Fruit fly (Drosophila melanogaster) whole organism, embryonic: ENCODE data around the gene CalpB.

ENCODE experiments used
- Ada2b ChIP-seq: fragments of 200-800 bp; sonication (Bioruptor generic); IDR thresholded peaks from 2 replicates; pipeline ENCODE4 v1.3.6; 2022; ENCODE audit warnings: missing biosample characterization, missing genetic modification characterization
- Atf6 ChIP-seq: fragments of 200-800 bp; sonication (Bioruptor generic); IDR thresholded peaks from 2 replicates; pipeline ENCODE4 v1.3.6; 2022; ENCODE audit warnings: missing biosample characterization, missing genetic modification characterization
- CG1024 ChIP-seq: fragments of 200-800 bp; sonication (Bioruptor generic); IDR thresholded peaks from 2 replicates; pipeline ENCODE4 v1.3.6; 2022; ENCODE audit warnings: missing biosample characterization, missing genetic modification characterization
- CG10959 ChIP-seq: fragments of 200-800 bp; sonication (Bioruptor generic); IDR thresholded peaks from 2 replicates; pipeline ENCODE4 v1.3.6; 2022; ENCODE audit warnings: missing biosample characterization, missing genetic modification characterization
- CG12104 ChIP-seq: fragments of 200-800 bp; sonication (Bioruptor generic); optimal IDR thresholded peaks from 3 replicates; lab custom pipeline; 2016; ENCODE audit warnings: missing biosample characterization, missing genetic modification characterization
- CG13123 ChIP-seq: fragments of 200-800 bp; sonication (Bioruptor generic); optimal IDR thresholded peaks from 2 replicates; lab custom pipeline; 2016; ENCODE audit warnings: missing biosample characterization, missing genetic modification characterization
- CG14441 ChIP-seq: fragments of 200-800 bp; sonication (Bioruptor generic); IDR thresholded peaks from 2 replicates; pipeline ENCODE4 v1.3.6; 2022; ENCODE audit warnings: missing biosample characterization, missing genetic modification characterization
- CG1529 ChIP-seq: fragments of 200-800 bp; sonication (Bioruptor generic); optimal IDR thresholded peaks from 3 replicates; lab custom pipeline; 2018; ENCODE audit warnings: missing biosample characterization, missing genetic modification characterization
- CG1603 ChIP-seq: fragments of 200-800 bp; sonication (Bioruptor generic); optimal IDR thresholded peaks from 2 replicates; lab custom pipeline; 2019; ENCODE audit warnings: missing biosample characterization, mild to moderate bottlenecking, missing genetic modification characterization, moderate library complexity
- CG18599 ChIP-seq: fragments of 200-800 bp; sonication (Bioruptor generic); optimal IDR thresholded peaks from 3 replicates; lab custom pipeline; 2017; ENCODE audit warnings: missing biosample characterization, missing genetic modification characterization, mild to moderate bottlenecking, moderate library complexity, missing genetic modification reagents
- CG2116 ChIP-seq: fragments of 200-800 bp; sonication (Bioruptor generic); optimal IDR thresholded peaks from 3 replicates; lab custom pipeline; 2018; ENCODE audit warnings: missing biosample characterization, mild to moderate bottlenecking, missing genetic modification characterization
- CG2202 ChIP-seq: fragments of 200-800 bp; sonication (Bioruptor generic); optimal IDR thresholded peaks from 2 replicates; lab custom pipeline; 2018; ENCODE audit warnings: missing biosample characterization, mild to moderate bottlenecking, missing genetic modification characterization
- CG3163 ChIP-seq: fragments of 200-800 bp; sonication (Bioruptor generic); optimal IDR thresholded peaks from 3 replicates; lab custom pipeline; 2016; ENCODE audit warnings: missing biosample characterization, missing genetic modification characterization
- CG3726 ChIP-seq: fragments of 200-800 bp; sonication (Bioruptor generic); IDR thresholded peaks from 3 replicates; pipeline ENCODE4, ENCODE4 v1.3.6; 2022; ENCODE audit warnings: missing biosample characterization, missing genetic modification characterization
- CG3838 ChIP-seq: fragments of 200-800 bp; sonication (Bioruptor generic); optimal IDR thresholded peaks from 3 replicates; lab custom pipeline; 2016; ENCODE audit warnings: missing biosample characterization, missing genetic modification characterization
- CG6689 ChIP-seq: fragments of 200-800 bp; sonication (Bioruptor generic); IDR thresholded peaks from 2 replicates; pipeline ENCODE4 v1.3.6; 2022; ENCODE audit warnings: missing biosample characterization, missing genetic modification characterization
- CG7556 ChIP-seq: fragments of 200-800 bp; sonication (Bioruptor generic); optimal IDR thresholded peaks from 2 replicates; lab custom pipeline; 2017; ENCODE audit warnings: missing biosample characterization, mild to moderate bottlenecking, missing genetic modification characterization
- CG8478 ChIP-seq: fragments of >200 bp; optimal IDR thresholded peaks from 2 replicates; lab custom pipeline; 2018
- CG9215 ChIP-seq: fragments of 200-800 bp; sonication (Bioruptor generic); IDR thresholded peaks from 2 replicates; pipeline ENCODE4 v1.3.6; 2022; ENCODE audit warnings: missing biosample characterization, missing genetic modification characterization
- Camta ChIP-seq: fragments of 200-800 bp; sonication (Bioruptor generic); optimal IDR thresholded peaks from 2 replicates; lab custom pipeline; 2016; ENCODE audit warnings: missing biosample characterization, missing genetic modification characterization
- Deaf1 ChIP-seq: fragments of 200-800 bp; optimal IDR thresholded peaks from 3 replicates; lab custom pipeline; 2019; ENCODE audit warnings: missing biosample characterization, mild to moderate bottlenecking, missing genetic modification characterization, moderate library complexity
- Elba2 ChIP-seq: fragments of 200-800 bp; sonication (Bioruptor generic); optimal IDR thresholded peaks from 3 replicates; lab custom pipeline; 2016; ENCODE audit warnings: missing biosample characterization, missing genetic modification characterization
- HLH3B ChIP-seq: fragments of 200-800 bp; sonication (Bioruptor generic); IDR thresholded peaks from 2 replicates; pipeline ENCODE4 v1.3.6; 2022; ENCODE audit warnings: missing biosample characterization, missing genetic modification characterization
- Hand ChIP-seq: fragments of 200-800 bp; sonication (Bioruptor generic); optimal IDR thresholded peaks from 2 replicates; lab custom pipeline; 2017; ENCODE audit warnings: mild to moderate bottlenecking, missing biosample characterization, missing genetic modification reagents, missing genetic modification characterization
- HmgZ ChIP-seq: fragments of 200-800 bp; sonication (Bioruptor generic); optimal IDR thresholded peaks from 2 replicates; lab custom pipeline; 2018; ENCODE audit warnings: missing biosample characterization, mild to moderate bottlenecking, missing genetic modification characterization
- Kr ChIP-seq: fragments of 200-800 bp; sonication (Bioruptor generic); optimal IDR thresholded peaks from 2 replicates; lab custom pipeline; 2017; ENCODE audit warnings: missing biosample characterization, mild to moderate bottlenecking, missing genetic modification characterization
- MTF-1 ChIP-seq: fragments of 200-800 bp; sonication (Bioruptor generic); optimal IDR thresholded peaks from 2 replicates; lab custom pipeline; 2018; ENCODE audit warnings: missing biosample characterization, mild to moderate bottlenecking, missing genetic modification characterization, borderline replicate concordance
- Mes4 ChIP-seq: fragments of 200-800 bp; sonication (Bioruptor generic); optimal IDR thresholded peaks from 2 replicates; lab custom pipeline; 2016; ENCODE audit warnings: missing biosample characterization, missing genetic modification characterization
- NK7.1 ChIP-seq: fragments of 200-800 bp; sonication (Bioruptor generic); optimal IDR thresholded peaks from 3 replicates; lab custom pipeline; 2016; ENCODE audit warnings: missing biosample characterization, missing genetic modification characterization
- Oli ChIP-seq: fragments of 200-800 bp; sonication (Bioruptor generic); optimal IDR thresholded peaks from 2 replicates; lab custom pipeline; 2018; ENCODE audit warnings: missing biosample characterization, mild to moderate bottlenecking, missing genetic modification characterization, moderate library complexity
- Poxn ChIP-seq: fragments of 200-800 bp; sonication (Bioruptor generic); IDR thresholded peaks from 2 replicates; pipeline ENCODE4 v1.3.6; 2022; ENCODE audit warnings: missing biosample characterization, missing genetic modification characterization
- Ravus ChIP-seq: fragments of 200-800 bp; sonication (Bioruptor generic); IDR thresholded peaks from 2 replicates; pipeline ENCODE4 v1.3.6; 2022; ENCODE audit warnings: missing biosample characterization, missing genetic modification characterization
- Scr ChIP-seq: fragments of 200-800 bp; sonication (Bioruptor generic); IDR thresholded peaks from 2 replicates; pipeline ENCODE4 v1.3.6; 2022; ENCODE audit warnings: missing biosample characterization, missing genetic modification characterization; ENCODE audit not compliant: partially characterized antibody
- aop ChIP-seq: fragments of 200-800 bp; sonication (Bioruptor generic); IDR thresholded peaks from 2 replicates; pipeline ENCODE4 v1.3.6; 2022; ENCODE audit warnings: missing biosample characterization, missing genetic modification characterization
- dmrt11E ChIP-seq: fragments of 200-800 bp; sonication (Bioruptor generic); optimal IDR thresholded peaks from 3 replicates; lab custom pipeline; 2018; ENCODE audit warnings: missing biosample characterization, mild to moderate bottlenecking, missing genetic modification characterization, moderate library complexity
- dpn ChIP-seq, 2 experiments: fragments of 200-800 bp; sonication (Bioruptor generic); optimal IDR thresholded peaks; 3 replicates each; lab custom pipeline; 2016; ENCODE audit warnings: missing biosample characterization in 2 of 2, missing genetic modification characterization in 2 of 2
- dysf ChIP-seq: fragments of 200-800 bp; sonication (Bioruptor generic); IDR thresholded peaks from 3 replicates; pipeline ENCODE4 v1.3.6; 2022; ENCODE audit warnings: missing biosample characterization, missing genetic modification characterization
- fd3F ChIP-seq: fragments of 200-800 bp; sonication (Bioruptor generic); optimal IDR thresholded peaks from 2 replicates; lab custom pipeline; 2018; ENCODE audit warnings: missing biosample characterization, mild to moderate bottlenecking, missing genetic modification characterization, moderate library complexity
- gro ChIP-seq: fragments of 200-800 bp; sonication (Bioruptor generic); optimal IDR thresholded peaks from 2 replicates; lab custom pipeline; 2016; ENCODE audit warnings: missing biosample characterization, missing genetic modification characterization
- ham ChIP-seq: fragments of 200-800 bp; sonication (Bioruptor generic); IDR thresholded peaks from 2 replicates; pipeline ENCODE4 v1.3.6; 2022; ENCODE audit warnings: missing biosample characterization, missing genetic modification characterization
- org-1 ChIP-seq: fragments of 200-800 bp; sonication (Bioruptor generic); optimal IDR thresholded peaks from 2 replicates; lab custom pipeline; 2017; ENCODE audit warnings: missing biosample characterization, missing genetic modification characterization
- otp ChIP-seq: fragments of 200-800 bp; sonication (Bioruptor generic); IDR thresholded peaks from 3 replicates; pipeline ENCODE4, ENCODE4 v1.3.6; 2022; ENCODE audit warnings: missing biosample characterization, missing genetic modification characterization
- psq ChIP-seq: fragments of 200-800 bp; sonication (Bioruptor generic); optimal IDR thresholded peaks from 2 replicates; lab custom pipeline; 2017; ENCODE audit warnings: missing biosample characterization, missing genetic modification characterization
- pzg ChIP-seq: fragments of 200-800 bp; sonication (Bioruptor generic); optimal IDR thresholded peaks from 3 replicates; lab custom pipeline; 2018; ENCODE audit warnings: missing biosample characterization, mild to moderate bottlenecking, missing genetic modification characterization, moderate library complexity
- sens-2 ChIP-seq: fragments of 200-800 bp; sonication (Bioruptor generic); IDR thresholded peaks from 2 replicates; pipeline ENCODE4 v1.3.6; 2022; ENCODE audit warnings: missing biosample characterization, missing genetic modification characterization
- sug ChIP-seq: fragments of 200-800 bp; optimal IDR thresholded peaks from 2 replicates; lab custom pipeline; 2019; ENCODE audit warnings: missing biosample characterization, mild to moderate bottlenecking, missing genetic modification characterization, moderate library complexity
- tx ChIP-seq: fragments of 200-800 bp; sonication (Bioruptor generic); optimal IDR thresholded peaks from 2 replicates; lab custom pipeline; 2016; ENCODE audit warnings: missing biosample characterization, missing genetic modification characterization
- z ChIP-seq: fragments of 200-800 bp; sonication (Bioruptor generic); IDR thresholded peaks from 3 replicates; pipeline ENCODE4 v1.3.6; 2022; ENCODE audit warnings: missing biosample characterization, missing genetic modification characterization
- zen ChIP-seq: fragments of 200-800 bp; sonication (Bioruptor generic); optimal IDR thresholded peaks from 3 replicates; lab custom pipeline; 2018; ENCODE audit warnings: missing biosample characterization, mild to moderate bottlenecking, missing genetic modification characterization, moderate library complexity
- zfh2 ChIP-seq: fragments of 200-800 bp; sonication (Bioruptor generic); optimal IDR thresholded peaks from 2 replicates; lab custom pipeline; 2016; ENCODE audit warnings: missing biosample characterization, missing genetic modification characterization

Gene CalpB

DNA sequence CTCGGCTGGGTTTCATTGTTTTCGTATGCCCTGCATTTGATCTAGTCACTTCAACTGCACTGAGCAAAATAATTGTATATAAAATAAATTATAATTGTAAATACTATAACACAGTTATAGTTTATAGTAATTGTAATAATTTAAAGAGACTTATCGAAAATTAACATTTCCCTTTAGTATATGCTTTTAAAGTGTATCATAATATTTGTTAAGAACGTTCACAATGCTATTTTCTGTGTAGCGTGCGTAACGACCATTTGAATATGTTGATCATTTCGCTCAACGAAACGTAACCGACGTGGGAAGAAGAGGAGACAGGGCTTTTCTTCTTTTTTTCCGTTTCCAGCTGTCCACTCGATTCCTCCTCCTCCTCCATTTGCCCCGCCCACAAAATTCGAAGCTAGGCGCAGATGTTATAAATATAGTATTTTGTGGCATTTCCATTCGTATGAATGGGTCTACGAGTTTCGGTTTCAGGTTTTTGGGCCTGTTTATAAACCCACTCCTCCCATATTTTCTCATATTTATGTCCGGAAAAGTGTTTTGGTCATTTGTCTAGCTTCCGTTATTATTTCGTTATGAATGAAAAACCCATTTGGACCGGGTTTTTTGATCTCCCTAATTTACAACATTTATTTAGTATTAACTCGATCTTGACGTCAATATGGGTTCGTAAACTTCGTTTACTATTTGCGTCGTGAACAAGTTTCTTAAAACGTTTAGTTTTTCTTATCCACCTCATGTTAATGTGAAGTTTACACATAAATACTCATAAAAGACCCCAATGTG is 31.9 kb upstream of the CalpB start (continued):
- TF ChIP-seq HLH3B (GFP tag; lab: Robert Waterston, UW) (peak; percentile 85), Elba2 (GFP tag; lab: Kevin White, UChicago) (no peak), Camta (GFP tag; lab: Kevin White, UChicago) (no peak), CG13123 (GFP tag; lab: Kevin White, UChicago) (peak; percentile 24), CG7556 (peak; percentile 17), CG3163 (GFP tag; lab: Kevin White, UChicago) (no peak), Kr (GFP tag; lab: Kevin White, UChicago) (peak; percentile 2), CG14441 (peak; percentile 66), zen (tag; lab: Kevin White, UChicago) (peak; percentile 95), fd3F (peak; percentile 46), CG3726 (GFP tag; lab: Robert Waterston, UW) (peak; percentile 84; the same call in 1 of the 3 replicates), pzg (no peak), Ada2b (GFP tag; lab: Robert Waterston, UW) (peak; percentile 69), Atf6 (GFP tag; lab: Robert Waterston, UW) (peak; percentile 73), CG8478 (lab: Kevin White, UChicago) (no peak), CG12104 (peak; percentile 16), Scr (no peak), Deaf1 (peak; percentile 68), tx (GFP tag; lab: Kevin White, UChicago) (no peak), org-1 (peak; percentile 48), CG2202 (tag; lab: Kevin White, UChicago) (peak; percentile 87), z (GFP tag; lab: Robert Waterston, UW) (no peak), aop (GFP tag; lab: Robert Waterston, UW) (no peak), ham (GFP tag; lab: Robert Waterston, UW) (0 out of 2 replicates have a peak, but pooled peaks have one; percentile 32), Poxn (GFP tag; lab: Robert Waterston, UW) (no peak), zfh2 (GFP tag; lab: Kevin White, UChicago) (no peak), CG6689 (peak; percentile 88), sens-2 (GFP tag; lab: Robert Waterston, UW) (peak; percentile 69; the same call in 1 of the 2 replicates), MTF-1 (GFP tag; lab: Kevin White, UChicago) (peak; percentile 19), CG9215 (GFP tag; lab: Robert Waterston, UW) (peak; percentile 59), dmrt11E (tag; lab: Kevin White, UChicago) (peak; percentile 98), otp (GFP tag; lab: Robert Waterston, UW) (peak; percentile 61; the same call in 2 of the 3 replicates), dysf (GFP tag; lab: Robert Waterston, UW) (peak; percentile 82), sug (tag; lab: Kevin White, UChicago) (no peak), Hand (peak; percentile 37), psq (GFP tag; lab: Kevin White, UChicago) (peak; percentile 70), CG10959 (GFP tag; lab: Robert Waterston, UW) (peak; percentile 62), CG2116 (GFP tag; lab: Kevin White, UChicago) (no peak), CG18599 (GFP tag; lab: Kevin White, UChicago) (peak; percentile 76), CG1603 (tag; lab: Kevin White, UChicago) (peak; percentile 42), Oli (tag; lab: Kevin White, UChicago) (peak; percentile 82), CG3838 (no peak), Mes4 (no peak), HmgZ (tag; lab: Kevin White, UChicago) (no peak), NK7.1 (GFP tag; lab: Kevin White, UChicago) (no peak), gro (GFP tag; lab: Kevin White, UChicago) (no peak), Ravus (GFP tag; lab: Robert Waterston, UW) (no peak; the same call in none of the 2 replicates), dpn (GFP tag; optimal IDR thresholded peaks at IDR 0.05; lab: Kevin White, UChicago) (peak in 1 of 2 experiments; percentile 61), CG1024 (peak; percentile 70), CG1529 (peak; percentile 65)
